Worm (Caenorhabditis elegans) whole organism, L1 larva: ENCODE results near the gene F10A3.12.

ENCODE experiments used
- C34B4.2 ChIP-seq: sonication (generic microtip); optimal IDR thresholded peaks from 2 replicates; lab custom pipeline; 2017; ENCODE audit warnings: mild to moderate bottlenecking, missing genetic modification characterization, missing compliant biosample characterization
- F16B12.6 ChIP-seq: fragments of 150-350 bp; optimal IDR thresholded peaks from 2 replicates; lab custom pipeline; 2014; ENCODE audit warnings: missing biosample characterization, missing genetic modification characterization
- Y116A8C.19 ChIP-seq: sonication (generic microtip); optimal IDR thresholded peaks from 2 replicates; lab custom pipeline; 2016; ENCODE audit warnings: missing compliant biosample characterization, missing genetic modification characterization, borderline replicate concordance
- aha-1 ChIP-seq: fragments of 150-350 bp; optimal IDR thresholded peaks from 2 replicates; lab custom pipeline; 2014; ENCODE audit warnings: missing biosample characterization, missing genetic modification characterization
- ama-1 ChIP-seq: fragments of 150-350 bp; optimal IDR thresholded peaks from 2 replicates; lab custom pipeline; 2014
- blmp-1 ChIP-seq: fragments of 150-350 bp; optimal IDR thresholded peaks from 2 replicates; lab custom pipeline; 2014; ENCODE audit warnings: missing biosample characterization, missing genetic modification characterization
- ceh-63 ChIP-seq: fragments of 200-800 bp; sonication (Bioruptor generic); optimal IDR thresholded peaks from 2 replicates; lab custom pipeline; 2018; ENCODE audit warnings: mild to moderate bottlenecking, missing genetic modification characterization, missing compliant biosample characterization
- ceh-82 ChIP-seq, 3 experiments: fragments of 150-350 bp in 1 of 3; sonication (generic microtip) in 2 of 3; optimal IDR thresholded peaks; 2 replicates each; lab custom pipeline; 2014 to 2017; ENCODE audit warnings: missing biosample characterization in 3 of 3, missing genetic modification characterization in 3 of 3
- ceh-90 ChIP-seq: sonication (generic microtip); optimal IDR thresholded peaks from 2 replicates; lab custom pipeline; 2016; ENCODE audit warnings: missing genetic modification characterization, missing compliant biosample characterization
- efl-3 ChIP-seq: fragments of 200-800 bp; sonication (Bioruptor generic); optimal IDR thresholded peaks from 2 replicates; lab custom pipeline; 2018; ENCODE audit warnings: mild to moderate bottlenecking, missing genetic modification characterization, missing compliant biosample characterization
- egl-13 ChIP-seq: sonication (generic microtip); optimal IDR thresholded peaks from 2 replicates; lab custom pipeline; 2016; ENCODE audit warnings: missing genotype, missing genetic modification reagents, missing genetic modification characterization, missing compliant biosample characterization
- egl-27 ChIP-seq, 2 experiments: fragments of 150-350 bp in 1 of 2; sonication (generic microtip); optimal IDR thresholded peaks; 3 replicates each; lab custom pipeline; 2017 to 2018; ENCODE audit warnings: missing biosample characterization in 2 of 2, missing genetic modification characterization in 2 of 2, missing genetic modification reagents in 2 of 2
- elt-2 ChIP-seq: sonication (generic microtip); optimal IDR thresholded peaks from 2 replicates; lab custom pipeline; 2016; ENCODE audit warnings: missing genetic modification characterization, mild to moderate bottlenecking, inconsistent platforms, missing compliant biosample characterization, missing genetic modification reagents
- elt-3 ChIP-seq, 6 experiments: fragments of 150-350 bp in 1 of 6; sonication (generic microtip); optimal IDR thresholded peaks; 2 replicates each; lab custom pipeline; 2017 to 2018; ENCODE audit warnings: missing biosample characterization in 6 of 6, missing genetic modification characterization in 6 of 6, inconsistent platforms in 1 of 6
- ets-5 ChIP-seq: fragments of 200-800 bp; sonication (Bioruptor generic); IDR thresholded peaks from 2 replicates; pipeline ENCODE4 v1.3.6; 2022; ENCODE audit warnings: missing genetic modification characterization, missing compliant biosample characterization
- fos-1 ChIP-seq: fragments of 150-350 bp; optimal IDR thresholded peaks from 2 replicates; lab custom pipeline; 2014; ENCODE audit warnings: missing biosample characterization, missing genetic modification characterization
- hlh-4 ChIP-seq: sonication (generic microtip); optimal IDR thresholded peaks from 2 replicates; lab custom pipeline; 2016; ENCODE audit warnings: mild to moderate bottlenecking, missing genetic modification characterization, missing compliant biosample characterization
- isw-1 ChIP-seq: fragments of 200-800 bp; sonication (Bioruptor generic); IDR thresholded peaks from 2 replicates; pipeline ENCODE4 v1.3.6; 2022; ENCODE audit warnings: missing genetic modification characterization, missing compliant biosample characterization
- lin-39 ChIP-seq: fragments of 150-350 bp; optimal IDR thresholded peaks from 2 replicates; lab custom pipeline; 2014; ENCODE audit warnings: missing biosample characterization, missing genetic modification reagents, missing genetic modification characterization
- lsy-2 ChIP-seq, 2 experiments: fragments of 150-350 bp; optimal IDR thresholded peaks; 2 replicates each; lab custom pipeline; 2014; ENCODE audit warnings: missing biosample characterization in 2 of 2, missing genetic modification characterization in 2 of 2
- mab-9 ChIP-seq: fragments of 200-800 bp; sonication (Bioruptor generic); IDR thresholded peaks from 2 replicates; pipeline ENCODE4 v1.3.6; 2022; ENCODE audit warnings: missing genetic modification reagents, missing genetic modification characterization, missing compliant biosample characterization
- nhr-11 ChIP-seq: fragments of 150-350 bp; optimal IDR thresholded peaks from 2 replicates; lab custom pipeline; 2014; ENCODE audit warnings: missing biosample characterization, missing genetic modification characterization
- nhr-12 ChIP-seq: sonication (generic microtip); optimal IDR thresholded peaks from 2 replicates; lab custom pipeline; 2017; ENCODE audit warnings: missing biosample characterization, missing genetic modification characterization
- nhr-84 ChIP-seq: sonication (generic microtip); optimal IDR thresholded peaks from 2 replicates; lab custom pipeline; 2017; ENCODE audit warnings: missing biosample characterization, missing genetic modification characterization
- nhr-90 ChIP-seq: sonication (generic microtip); optimal IDR thresholded peaks from 2 replicates; lab custom pipeline; 2016; ENCODE audit warnings: mild to moderate bottlenecking, missing genetic modification characterization, missing compliant biosample characterization; ENCODE audit not compliant: poor library complexity
- pag-3 ChIP-seq: sonication (generic microtip); optimal IDR thresholded peaks from 2 replicates; lab custom pipeline; 2017; ENCODE audit warnings: missing genetic modification characterization, mild to moderate bottlenecking, missing compliant biosample characterization, antibody characterized with exemption, borderline replicate concordance; ENCODE audit not compliant: insufficient read depth
- pqm-1 ChIP-seq: sonication (generic microtip); optimal IDR thresholded peaks from 3 replicates; lab custom pipeline; 2017; ENCODE audit warnings: missing biosample characterization, missing genetic modification characterization
- rnt-1 ChIP-seq: sonication (generic microtip); optimal IDR thresholded peaks from 2 replicates; lab custom pipeline; 2016; ENCODE audit warnings: mild to moderate bottlenecking, missing genetic modification characterization, moderate library complexity, missing compliant biosample characterization
- skn-1 ChIP-seq: fragments of 150-350 bp; optimal IDR thresholded peaks from 2 replicates; lab custom pipeline; 2014; ENCODE audit warnings: missing biosample characterization, missing genetic modification characterization
- snu-23 ChIP-seq: sonication (generic microtip); optimal IDR thresholded peaks from 2 replicates; lab custom pipeline; 2016; ENCODE audit warnings: missing genetic modification characterization, missing compliant biosample characterization
- sup-37 ChIP-seq: fragments of 200-800 bp; sonication (Bioruptor generic); optimal IDR thresholded peaks from 2 replicates; lab custom pipeline; 2018; ENCODE audit warnings: mild to moderate bottlenecking, missing genetic modification characterization, missing compliant biosample characterization
- tlp-1 ChIP-seq: fragments of 150-350 bp; optimal IDR thresholded peaks from 2 replicates; lab custom pipeline; 2014; ENCODE audit warnings: missing biosample characterization, missing genetic modification characterization
- unc-130 ChIP-seq: fragments of 150-350 bp; optimal IDR thresholded peaks from 2 replicates; lab custom pipeline; 2017; ENCODE audit warnings: missing biosample characterization, missing genetic modification characterization, inconsistent platforms
- unc-30 ChIP-seq: sonication (generic microtip); optimal IDR thresholded peaks from 2 replicates; lab custom pipeline; 2017; ENCODE audit warnings: missing biosample characterization, missing genetic modification characterization
- unc-86 ChIP-seq: sonication (generic microtip); optimal IDR thresholded peaks from 2 replicates; lab custom pipeline; 2016; ENCODE audit warnings: missing genetic modification characterization, missing compliant biosample characterization
- vab-15 ChIP-seq: sonication (generic microtip); optimal IDR thresholded peaks from 2 replicates; lab custom pipeline; 2017; ENCODE audit warnings: missing genotype, mild to moderate bottlenecking, missing genetic modification characterization, missing compliant biosample characterization
- xbp-1 ChIP-seq: sonication (generic microtip); optimal IDR thresholded peaks from 2 replicates; lab custom pipeline; 2016; ENCODE audit warnings: missing genetic modification characterization, missing compliant biosample characterization
- ztf-11 ChIP-seq, 2 experiments: sonication (generic microtip); optimal IDR thresholded peaks; 2 replicates each; lab custom pipeline; 2016 to 2017; ENCODE audit warnings: missing genetic modification characterization in 2 of 2, missing biosample characterization in 1 of 2, missing compliant biosample characterization in 1 of 2
- ztf-4 ChIP-seq: fragments of 150-350 bp; optimal IDR thresholded peaks from 2 replicates; lab custom pipeline; 2014; ENCODE audit warnings: missing biosample characterization, missing genetic modification characterization

F10A3.12 gene

DNA sequence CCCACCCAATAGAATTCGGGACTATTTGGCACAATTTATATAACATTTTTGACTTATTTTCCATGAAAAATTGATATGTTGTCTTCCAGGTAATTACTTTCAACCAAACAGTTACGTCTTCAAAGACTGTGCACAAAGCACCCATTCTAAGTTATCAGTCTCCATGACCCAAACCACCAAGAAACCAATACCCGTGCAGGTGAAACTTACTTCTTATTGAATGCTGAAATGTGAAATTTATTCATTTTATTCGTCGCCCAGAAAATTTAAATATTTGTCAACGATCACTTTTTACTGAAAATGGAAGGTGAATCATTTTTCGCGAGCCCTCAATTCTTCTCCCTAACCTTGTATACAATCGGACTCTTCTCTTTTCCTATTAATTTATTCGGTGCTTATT lies 26.7 kb downstream of the F10A3.12 start, which contains the start of gene srh-281:
Gene srh-281 (plus strand): TSS at position 301 of the 400 bp plus-strand sequence.
- TF ChIP-seq hlh-4, result no peak
- no peak for TF ChIP-seq ztf-11 (tag; optimal IDR thresholded peaks at IDR 0.05; lab: Kevin White, UChicago)
- no peak for TF ChIP-seq unc-30 (tag; lab: Kevin White, UChicago)
- no peak for TF ChIP-seq Y116A8C.19 (tag; lab: Kevin White, UChicago)
- no peak for TF ChIP-seq nhr-90 (tag; lab: Kevin White, UChicago)
- no peak for TF ChIP-seq C34B4.2 (tag; lab: Kevin White, UChicago)
- TF ChIP-seq ztf-4, result no peak
- no peak for TF ChIP-seq nhr-12 (tag; lab: Kevin White, UChicago)
- no peak for TF ChIP-seq nhr-11 (tag; lab: Kevin White, UChicago)
- no peak for TF ChIP-seq F16B12.6 (tag; lab: Kevin White, UChicago)
- TF ChIP-seq snu-23 (GFP tag; lab: Kevin White, UChicago), result no peak
- no peak for TF ChIP-seq unc-130 (tag; lab: Kevin White, UChicago)
- no peak for TF ChIP-seq elt-2 (tag; lab: Kevin White, UChicago)
- TF ChIP-seq egl-27 (tag; optimal IDR thresholded peaks at IDR 0.05; lab: Kevin White, UChicago), result no peak
- no peak for TF ChIP-seq lsy-2 (tag; optimal IDR thresholded peaks at IDR 0.05; lab: Kevin White, UChicago)
- no peak for TF ChIP-seq ceh-82 (tag; optimal IDR thresholded peaks at IDR 0.05; lab: Kevin White, UChicago)
- TF ChIP-seq pag-3 (tag; lab: Kevin White, UChicago), result no peak
- no peak for TF ChIP-seq mab-9
- TF ChIP-seq rnt-1 (tag; lab: Kevin White, UChicago), result no peak

DNA sequence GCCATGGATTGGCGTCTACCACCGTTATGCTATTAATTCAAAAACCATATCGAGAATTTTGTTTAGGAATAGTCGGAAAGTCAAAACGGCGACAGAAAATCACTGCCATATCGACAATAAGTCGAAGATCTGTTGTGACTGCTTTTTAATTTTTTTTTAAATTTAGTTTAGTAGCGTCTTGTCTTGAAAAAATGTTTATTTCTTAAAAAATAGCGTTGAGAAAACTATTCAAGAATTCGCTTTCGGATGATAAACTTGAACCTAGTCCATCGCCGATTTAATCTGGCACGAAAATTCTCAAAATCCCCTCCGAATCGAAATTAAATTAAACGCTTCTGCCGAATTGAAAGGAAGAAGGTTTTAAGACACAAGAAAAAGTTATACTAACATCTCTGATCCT lies 28.3 kb downstream of the F10A3.12 start, which contains the start of gene srh-279:
Gene srh-279 (plus strand): TSS at position 301 of the 400 bp plus-strand sequence.
- TF ChIP-seq unc-86 (tag; lab: Kevin White, UChicago) (no peak), lin-39 (tag; lab: Kevin White, UChicago) (no peak), ztf-4 (no peak), nhr-12 (tag; lab: Kevin White, UChicago) (no peak), xbp-1 (tag; lab: Kevin White, UChicago) (no peak), egl-27 (tag; optimal IDR thresholded peaks at IDR 0.05; lab: Kevin White, UChicago) (no peak), pag-3 (tag; lab: Kevin White, UChicago) (no peak), nhr-84 (tag; lab: Kevin White, UChicago) (no peak), ets-5 (GFP tag; lab: Robert Waterston, UW) (no peak), tlp-1 (tag; lab: Kevin White, UChicago) (no peak), fos-1 (tag; lab: Kevin White, UChicago) (no peak), ceh-90 (tag; lab: Kevin White, UChicago) (no peak), sup-37 (GFP tag; lab: Kevin White, UChicago) (no peak), egl-13 (tag; lab: Kevin White, UChicago) (no peak), efl-3 (GFP tag; lab: Kevin White, UChicago) (no peak), aha-1 (tag; lab: Kevin White, UChicago) (no peak), ama-1 (lab: Kevin White, UChicago) (no peak), pqm-1 (tag; lab: Kevin White, UChicago) (no peak), skn-1 (tag; lab: Kevin White, UChicago) (no peak), isw-1 (no peak)

DNA sequence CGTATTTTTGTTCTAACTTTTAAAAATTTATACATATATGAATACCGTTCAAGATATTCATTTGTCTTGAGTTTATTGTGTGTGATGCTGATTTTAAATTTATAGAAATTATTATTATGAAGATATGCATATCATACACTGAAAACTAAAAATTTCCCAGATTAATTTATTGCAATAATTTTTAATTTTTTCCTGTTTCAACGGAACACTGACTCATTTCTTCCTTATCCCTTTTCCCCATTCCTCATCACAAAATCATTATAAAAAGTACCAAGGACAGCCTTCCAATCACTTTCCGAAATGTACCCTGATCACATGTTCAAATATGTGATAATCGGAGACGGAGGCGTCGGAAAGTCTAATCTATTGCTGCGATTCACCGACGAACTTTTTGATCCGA lies 30.8 kb downstream of the F10A3.12 start, which contains the start of gene rabr-4:
Gene rabr-4 (plus strand): TSS at position 301 of the 400 bp plus-strand sequence.
- peak in 1 of 6 experiments; percentile 20 for TF ChIP-seq elt-3 (tag; optimal IDR thresholded peaks at IDR 0.05; lab: Kevin White, UChicago)
- TF ChIP-seq vab-15 (tag; lab: Kevin White, UChicago), result no peak
- TF ChIP-seq efl-3 (GFP tag; lab: Kevin White, UChicago), result no peak
- TF ChIP-seq unc-86 (tag; lab: Kevin White, UChicago), result no peak
- TF ChIP-seq blmp-1 (tag; lab: Kevin White, UChicago), result peak; percentile 46
- TF ChIP-seq ceh-63 (GFP tag; lab: Kevin White, UChicago), result no peak
